Fruit fly (Drosophila melanogaster) whole organism, embryonic: ENCODE data around the gene Traf-like.
A peak's percentile ranks its signal among the peaks of the same experiment; 100 is the strongest.

Experiments used
- ATbp ChIP-seq: fragments of 200-800 bp; sonication (Bioruptor generic); optimal IDR thresholded peaks from 2 replicates; lab custom pipeline; 2017; ENCODE audit warnings: missing biosample characterization, mild to moderate bottlenecking, missing genetic modification characterization, missing genetic modification reagents
- CG10979 ChIP-seq: fragments of 200-800 bp; sonication (Bioruptor generic); optimal IDR thresholded peaks from 2 replicates; lab custom pipeline; 2018; ENCODE audit warnings: missing biosample characterization, mild to moderate bottlenecking, missing genetic modification characterization, moderate library complexity
- CG11696 ChIP-seq: fragments of 200-800 bp; sonication (Bioruptor generic); IDR thresholded peaks from 2 replicates; pipeline ENCODE4 v1.3.6; 2022; ENCODE audit warnings: missing biosample characterization, missing genetic modification characterization
- CG12155 ChIP-seq: fragments of 200-800 bp; sonication (Bioruptor generic); optimal IDR thresholded peaks from 3 replicates; lab custom pipeline; 2016; ENCODE audit warnings: missing biosample characterization, missing genetic modification characterization
- CG12236 ChIP-seq: fragments of 200-800 bp; sonication (Bioruptor generic); optimal IDR thresholded peaks from 2 replicates; lab custom pipeline; 2016; ENCODE audit warnings: missing biosample characterization, missing genetic modification characterization
- CG12744 ChIP-seq: fragments of 200-800 bp; sonication (Bioruptor generic); optimal IDR thresholded peaks from 2 replicates; lab custom pipeline; 2016; ENCODE audit warnings: missing biosample characterization, missing genetic modification characterization
- CG14860 ChIP-seq: fragments of 200-800 bp; sonication (Bioruptor generic); IDR thresholded peaks from 3 replicates; pipeline ENCODE4 v1.3.6; 2022; ENCODE audit warnings: missing biosample characterization, missing genetic modification characterization; ENCODE audit not compliant: partially characterized antibody
- CG1529 ChIP-seq: fragments of 200-800 bp; sonication (Bioruptor generic); optimal IDR thresholded peaks from 3 replicates; lab custom pipeline; 2018; ENCODE audit warnings: missing biosample characterization, missing genetic modification characterization
- CG17829 ChIP-seq: fragments of 200-800 bp; optimal IDR thresholded peaks from 2 replicates; lab custom pipeline; 2019; ENCODE audit warnings: missing biosample characterization, mild to moderate bottlenecking, missing genetic modification characterization, moderate library complexity
- CG18011 ChIP-seq: fragments of 200-800 bp; sonication (Bioruptor generic); optimal IDR thresholded peaks from 2 replicates; lab custom pipeline; 2017; ENCODE audit warnings: missing biosample characterization, missing genetic modification characterization, mild to moderate bottlenecking, moderate library complexity, missing genotype
- CG18262 ChIP-seq: fragments of 200-800 bp; optimal IDR thresholded peaks from 3 replicates; lab custom pipeline; 2019; ENCODE audit warnings: missing biosample characterization, mild to moderate bottlenecking, missing genetic modification characterization, moderate library complexity
- CG2116 ChIP-seq: fragments of 200-800 bp; sonication (Bioruptor generic); optimal IDR thresholded peaks from 3 replicates; lab custom pipeline; 2018; ENCODE audit warnings: missing biosample characterization, mild to moderate bottlenecking, missing genetic modification characterization
- CG30431 ChIP-seq: fragments of 200-800 bp; sonication (Bioruptor generic); optimal IDR thresholded peaks from 2 replicates; lab custom pipeline; 2017; ENCODE audit warnings: missing biosample characterization, missing genetic modification characterization
- CG32767 ChIP-seq: fragments of 200-800 bp; sonication (Bioruptor generic); IDR thresholded peaks from 2 replicates; pipeline ENCODE4 v1.3.6; 2022; ENCODE audit warnings: missing biosample characterization, missing genetic modification characterization
- CG3726 ChIP-seq: fragments of 200-800 bp; sonication (Bioruptor generic); IDR thresholded peaks from 3 replicates; pipeline ENCODE4, ENCODE4 v1.3.6; 2022; ENCODE audit warnings: missing biosample characterization, missing genetic modification characterization
- CG8089 ChIP-seq: fragments of 200-800 bp; sonication (Bioruptor generic); optimal IDR thresholded peaks from 3 replicates; lab custom pipeline; 2016; ENCODE audit warnings: missing biosample characterization, missing genetic modification characterization
- CG8388 ChIP-seq: fragments of 200-800 bp; sonication (Bioruptor generic); optimal IDR thresholded peaks from 2 replicates; lab custom pipeline; 2019; ENCODE audit warnings: missing biosample characterization, mild to moderate bottlenecking, missing genetic modification characterization, moderate library complexity
- CG9932 ChIP-seq: fragments of 200-800 bp; sonication (Bioruptor generic); IDR thresholded peaks from 2 replicates; pipeline ENCODE4 v1.3.6; 2022; ENCODE audit warnings: missing biosample characterization, missing genetic modification characterization
- Dad ChIP-seq: fragments of 200-800 bp; sonication (Bioruptor generic); optimal IDR thresholded peaks from 3 replicates; lab custom pipeline; 2016; ENCODE audit warnings: missing biosample characterization, missing genetic modification characterization
- Elba2 ChIP-seq: fragments of 200-800 bp; sonication (Bioruptor generic); optimal IDR thresholded peaks from 3 replicates; lab custom pipeline; 2016; ENCODE audit warnings: missing biosample characterization, missing genetic modification characterization
- GATAe ChIP-seq: fragments of 200-800 bp; sonication (Bioruptor generic); conservative IDR thresholded peaks from 2 replicates; pipeline ENCODE4 v1.3.6; 2022; ENCODE audit warnings: missing biosample characterization, missing genetic modification characterization
- H15 ChIP-seq: fragments of 200-800 bp; sonication (Bioruptor generic); IDR thresholded peaks from 3 replicates; pipeline ENCODE4 v1.3.6; 2022; ENCODE audit warnings: missing biosample characterization, missing genetic modification characterization
- HLH3B ChIP-seq: fragments of 200-800 bp; sonication (Bioruptor generic); IDR thresholded peaks from 2 replicates; pipeline ENCODE4 v1.3.6; 2022; ENCODE audit warnings: missing biosample characterization, missing genetic modification characterization
- Hr39 ChIP-seq: fragments of >200 bp; optimal IDR thresholded peaks from 2 replicates; lab custom pipeline; 2017
- MBD-R2 ChIP-seq: fragments of 200-800 bp; sonication (Bioruptor generic); IDR thresholded peaks from 2 replicates; pipeline ENCODE4 v1.3.6; 2022; ENCODE audit warnings: missing biosample characterization, missing genetic modification characterization
- NC2α ChIP-seq: fragments of 200-800 bp; sonication (Bioruptor generic); optimal IDR thresholded peaks from 2 replicates; lab custom pipeline; 2016; ENCODE audit warnings: missing biosample characterization, missing genetic modification characterization
- Side ChIP-seq: fragments of 200-800 bp; sonication (Bioruptor generic); optimal IDR thresholded peaks from 2 replicates; lab custom pipeline; 2016; ENCODE audit warnings: missing biosample characterization, missing genetic modification characterization
- al ChIP-seq: fragments of 200-800 bp; sonication (Bioruptor generic); IDR thresholded peaks from 2 replicates; pipeline ENCODE4 v1.3.6; 2022; ENCODE audit warnings: missing biosample characterization, missing genetic modification characterization
- cato ChIP-seq: fragments of 200-800 bp; sonication (Bioruptor generic); optimal IDR thresholded peaks from 2 replicates; lab custom pipeline; 2016; ENCODE audit warnings: missing biosample characterization, missing genetic modification characterization, borderline replicate concordance
- ci ChIP-seq: fragments of 200-800 bp; sonication (Bioruptor generic); IDR thresholded peaks from 3 replicates; pipeline ENCODE4 v1.3.6; 2022; ENCODE audit warnings: missing biosample characterization, missing genetic modification characterization
- cwo ChIP-seq: fragments of 200-800 bp; sonication (Bioruptor generic); optimal IDR thresholded peaks from 3 replicates; lab custom pipeline; 2017; ENCODE audit warnings: missing biosample characterization, missing genetic modification characterization, mild to moderate bottlenecking, moderate library complexity, missing genetic modification reagents
- dan ChIP-seq: fragments of 200-800 bp; sonication (Bioruptor generic); IDR thresholded peaks from 2 replicates; pipeline ENCODE4 v1.3.6; 2022; ENCODE audit warnings: missing biosample characterization, missing genetic modification characterization
- grn ChIP-seq: fragments of 200-800 bp; sonication (Bioruptor generic); optimal IDR thresholded peaks from 3 replicates; lab custom pipeline; 2017; ENCODE audit warnings: missing biosample characterization, missing genetic modification characterization
- gsb-n ChIP-seq: fragments of 200-800 bp; sonication (Bioruptor generic); optimal IDR thresholded peaks from 3 replicates; lab custom pipeline; 2018; ENCODE audit warnings: missing biosample characterization, mild to moderate bottlenecking, missing genetic modification characterization
- jumu ChIP-seq: fragments of 200-800 bp; sonication (Bioruptor generic); optimal IDR thresholded peaks from 3 replicates; lab custom pipeline; 2016; ENCODE audit warnings: missing biosample characterization, missing genetic modification characterization
- kah ChIP-seq: fragments of 200-800 bp; sonication (Bioruptor generic); optimal IDR thresholded peaks from 2 replicates; lab custom pipeline; 2018; ENCODE audit warnings: missing biosample characterization, mild to moderate bottlenecking, missing genetic modification characterization
- kni ChIP-seq: fragments of 200-800 bp; sonication (Bioruptor generic); optimal IDR thresholded peaks from 3 replicates; lab custom pipeline; 2017; ENCODE audit warnings: mild to moderate bottlenecking, missing biosample characterization, missing genetic modification reagents, missing genetic modification characterization
- lbe ChIP-seq: fragments of 200-800 bp; sonication (Bioruptor generic); optimal IDR thresholded peaks from 2 replicates; lab custom pipeline; 2016; ENCODE audit warnings: missing biosample characterization, mild to moderate bottlenecking, missing genetic modification characterization
- lola ChIP-seq, 3 experiments: fragments of >200 bp in 2 of 3; fragments of 200-800 bp in 1 of 3; sonication (Bioruptor generic) in 1 of 3; optimal IDR thresholded peaks; 2 replicates each; lab custom pipeline; 2017 to 2019; ENCODE audit warnings: missing biosample characterization in 3 of 3, missing genetic modification characterization in 3 of 3, mild to moderate bottlenecking in 1 of 3, moderate library complexity in 1 of 3
- mld ChIP-seq: fragments of 200-800 bp; sonication (Bioruptor generic); IDR thresholded peaks from 3 replicates; pipeline ENCODE4 v1.3.6; 2022; ENCODE audit warnings: missing biosample characterization, missing genetic modification characterization; ENCODE audit not compliant: partially characterized antibody
- odd ChIP-seq: fragments of 200-800 bp; sonication (Bioruptor generic); optimal IDR thresholded peaks from 2 replicates; lab custom pipeline; 2017; ENCODE audit warnings: missing biosample characterization, mild to moderate bottlenecking, missing genetic modification characterization
- pum ChIP-seq: fragments of 200-800 bp; sonication (Bioruptor generic); optimal IDR thresholded peaks from 2 replicates; lab custom pipeline; 2016; ENCODE audit warnings: missing biosample characterization, missing genetic modification characterization
- repo ChIP-seq: fragments of 200-800 bp; sonication (Bioruptor generic); optimal IDR thresholded peaks from 2 replicates; lab custom pipeline; 2016; ENCODE audit warnings: missing biosample characterization, missing genetic modification characterization
- run ChIP-seq: fragments of 200-800 bp; sonication (Bioruptor generic); optimal IDR thresholded peaks from 3 replicates; lab custom pipeline; 2018; ENCODE audit warnings: missing biosample characterization, mild to moderate bottlenecking, missing genetic modification characterization
- salm ChIP-seq: fragments of 200-800 bp; sonication (Bioruptor generic); optimal IDR thresholded peaks from 2 replicates; lab custom pipeline; 2018; ENCODE audit warnings: missing biosample characterization, mild to moderate bottlenecking, missing genetic modification characterization
- seq ChIP-seq: fragments of 200-800 bp; sonication (Bioruptor generic); IDR thresholded peaks from 2 replicates; pipeline ENCODE4 v1.3.6; 2022; ENCODE audit warnings: missing biosample characterization, missing genetic modification characterization
- shn ChIP-seq: fragments of 200-800 bp; sonication (Bioruptor generic); optimal IDR thresholded peaks from 3 replicates; lab custom pipeline; 2016; ENCODE audit warnings: missing biosample characterization, missing genetic modification characterization
- sisA ChIP-seq: fragments of 200-800 bp; sonication (Bioruptor generic); IDR thresholded peaks from 2 replicates; pipeline ENCODE4 v1.3.6; 2022; ENCODE audit warnings: missing biosample characterization, missing genetic modification characterization
- trh ChIP-seq: fragments of 200-800 bp; sonication (Bioruptor generic); optimal IDR thresholded peaks from 2 replicates; lab custom pipeline; 2016; ENCODE audit warnings: missing biosample characterization, missing genetic modification characterization
- wek ChIP-seq: fragments of 200-800 bp; sonication (Bioruptor generic); optimal IDR thresholded peaks from 3 replicates; lab custom pipeline; 2018; ENCODE audit warnings: missing biosample characterization, mild to moderate bottlenecking, missing genetic modification characterization, moderate library complexity

The Traf-like gene

dm6 chrX:16421899-16422412, 7.1 kb downstream of the Traf-like start, which contains the start of gene AnxB11 (continued):
- peak; percentile 50 for TF ChIP-seq CG14860 (GFP tag; lab: Robert Waterston, UW)
- TF ChIP-seq seq: no peak
- TF ChIP-seq gsb-n (tag; lab: Kevin White, UChicago): no peak
- TF ChIP-seq kni (GFP tag; lab: Kevin White, UChicago): no peak
- no peak for TF ChIP-seq GATAe (GFP tag; lab: Robert Waterston, UW)
- TF ChIP-seq lbe (GFP tag; lab: Kevin White, UChicago): peak; percentile 11
- TF ChIP-seq odd (GFP tag; lab: Kevin White, UChicago): no peak
- no peak for TF ChIP-seq sisA (GFP tag; lab: Robert Waterston, UW)
- peak; percentile 25 for TF ChIP-seq cwo
- peak; percentile 7 for TF ChIP-seq CG10979
- no peak for TF ChIP-seq CG17829 (tag; lab: Kevin White, UChicago)
- TF ChIP-seq CG30431 (GFP tag; lab: Kevin White, UChicago): no peak
- peak; percentile 86 for TF ChIP-seq CG1529 (GFP tag; lab: Kevin White, UChicago)
- TF ChIP-seq ci (GFP tag; lab: Robert Waterston, UW): no peak
- TF ChIP-seq trh (GFP tag; lab: Kevin White, UChicago): no peak

- TF ChIP-seq CG8089 (no peak), kah (no peak), dan (GFP tag; lab: Robert Waterston, UW) (no peak), MBD-R2 (GFP tag; lab: Robert Waterston, UW) (peak; percentile 29; the same call in 1 of the 2 replicates), CG12744 (GFP tag; lab: Kevin White, UChicago) (no peak), CG2116 (GFP tag; lab: Kevin White, UChicago) (peak; percentile 73), Side (peak; percentile 29), cato (GFP tag; lab: Kevin White, UChicago) (no peak), repo (peak; percentile 47), H15 (GFP tag; lab: Robert Waterston, UW) (0 out of 3 replicates have a peak, but pooled peaks have one; percentile 36), Elba2 (GFP tag; lab: Kevin White, UChicago) (peak; percentile 35), NC2α (GFP tag; lab: Kevin White, UChicago) (no peak), CG3726 (GFP tag; lab: Robert Waterston, UW) (no peak), Dad (GFP tag; lab: Kevin White, UChicago) (no peak), grn (GFP tag; lab: Kevin White, UChicago) (no peak), CG32767 (GFP tag; lab: Robert Waterston, UW) (no peak), shn (GFP tag; lab: Kevin White, UChicago) (peak; percentile 34), Hr39 (lab: Kevin White, UChicago) (no peak), ATbp (no peak), CG18011 (GFP tag; lab: Kevin White, UChicago) (no peak), CG18262 (tag; lab: Kevin White, UChicago) (no peak), run (tag; lab: Kevin White, UChicago) (no peak), al (GFP tag; lab: Robert Waterston, UW) (peak; percentile 32; the same call in 1 of the 2 replicates), wek (GFP tag; lab: Kevin White, UChicago) (peak; percentile 5), pum (GFP tag; lab: Kevin White, UChicago) (no peak), CG12155 (GFP tag; lab: Kevin White, UChicago) (no peak), CG8388 (GFP tag; lab: Kevin White, UChicago) (no peak), CG9932 (GFP tag; lab: Robert Waterston, UW) (peak; percentile 73), HLH3B (GFP tag; lab: Robert Waterston, UW) (no peak), jumu (GFP tag; lab: Kevin White, UChicago) (peak; percentile 0), salm (tag; lab: Kevin White, UChicago) (peak; percentile 27), CG11696 (GFP tag; lab: Robert Waterston, UW) (no peak), mld (GFP tag; lab: Robert Waterston, UW) (peak; percentile 77; the same call in 1 of the 3 replicates), lola (GFP tag; optimal IDR thresholded peaks at IDR 0.05; lab: Kevin White, UChicago) (no peak), CG12236 (GFP tag; lab: Kevin White, UChicago) (no peak)
Observed at dm6 chrX:16422466-16423124, 7.7 kb downstream of the Traf-like start, which contains the start of gene hang. hang (plus strand) TSS chrX:16422831.
